Fruit fly (Drosophila melanogaster): Measurements from ENCODE around the gene Cipc.

The Cipc gene

DNA sequence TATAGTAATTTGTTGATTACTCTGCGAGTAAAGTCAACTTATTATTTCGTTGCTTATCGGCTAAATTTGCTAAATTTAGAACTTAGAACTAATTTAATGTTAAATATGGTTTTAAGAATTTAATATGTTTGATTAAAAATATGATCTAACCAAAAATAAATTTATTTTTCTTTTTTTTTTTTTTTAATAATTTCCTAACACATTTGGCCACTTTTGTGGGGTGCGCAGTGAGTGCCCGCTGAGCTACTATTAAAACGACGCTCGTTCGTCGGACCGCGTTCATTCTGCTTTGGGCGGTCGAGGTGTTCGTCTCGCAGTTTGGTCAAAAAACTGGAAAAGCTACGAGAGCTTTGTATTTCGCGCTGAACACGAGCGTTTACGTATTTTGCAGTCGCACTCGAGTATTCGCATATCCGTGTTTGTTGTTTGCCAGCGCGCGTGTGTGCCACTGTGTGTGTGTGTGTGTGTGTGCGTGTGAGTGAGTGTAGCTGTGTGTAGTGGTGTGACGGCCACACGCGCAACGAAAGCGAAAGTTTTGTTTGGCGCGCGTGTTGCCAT is at the start of gene Cipc:
Gene Cipc, plus strand, starts transcription at position 274 of the 558 bp plus-strand sequence.
- peak; percentile 79 for TF ChIP-seq CG17801 (GFP tag; optimal IDR thresholded peaks at IDR 0.05; ENCODE audit: partially characterized antibody)

DNA sequence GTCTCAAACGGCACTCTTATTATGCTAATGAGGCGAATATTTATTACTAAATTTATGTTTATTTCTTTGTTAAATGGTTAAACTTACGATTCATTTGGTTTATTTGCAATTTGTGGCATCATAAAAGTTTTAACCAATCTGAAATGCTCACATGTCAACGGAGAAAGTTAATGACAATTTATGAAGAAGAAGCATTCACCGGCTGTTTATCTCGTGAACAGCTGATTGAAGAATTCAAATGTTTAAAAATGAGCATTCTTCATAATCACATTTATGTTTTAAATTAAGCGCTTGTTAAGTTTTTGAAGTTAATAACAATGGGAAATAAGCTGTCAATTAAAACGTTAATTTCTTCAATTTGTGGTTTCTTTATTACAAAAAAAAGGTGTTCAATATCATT is 48.6 kb upstream of the Cipc start, which contains the start of the genes PIG-P and Tcs6:
Gene PIG-P, minus strand, starts transcription at position 158 of the 400 bp plus-strand sequence.
Gene Tcs6, minus strand, starts transcription at position 158 of the 400 bp plus-strand sequence.
- no peak for TF ChIP-seq CG17801 (GFP tag; optimal IDR thresholded peaks at IDR 0.05; ENCODE audit: partially characterized antibody)

DNA sequence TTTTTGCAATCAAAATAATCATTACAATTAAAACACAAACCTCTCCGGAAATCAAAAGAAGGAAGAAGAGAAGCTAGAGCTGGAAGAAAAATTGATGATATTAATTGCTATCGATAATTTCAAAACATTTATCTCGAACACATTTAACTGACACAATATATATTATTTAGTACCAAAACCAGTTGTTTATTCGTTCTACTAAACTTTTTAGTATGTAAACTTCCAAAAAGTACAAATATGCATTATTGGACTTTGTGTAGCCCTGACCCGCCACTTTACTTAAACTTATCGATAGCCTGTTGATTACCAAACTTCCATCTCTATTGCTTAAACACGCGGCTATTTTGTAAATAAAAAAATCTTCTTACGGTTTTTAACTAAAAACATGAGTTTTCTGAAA is 47.5 kb upstream of the Cipc start, which contains the start of the genes RpL34a and Trmt61:
Gene RpL34a, minus strand, starts transcription at position 73 of the 400 bp plus-strand sequence.
Gene Trmt61, plus strand, starts transcription at position 302 of the 400 bp plus-strand sequence.
- TF ChIP-seq CG17801 (GFP tag; optimal IDR thresholded peaks at IDR 0.05; ENCODE audit: partially characterized antibody) = peak; percentile 93

- TF ChIP-seq CG17801 (GFP tag; optimal IDR thresholded peaks at IDR 0.05; ENCODE audit: partially characterized antibody) = no peak
Measured at dm6 chr3R:26062911-26063310, 43.8 kb upstream of the Cipc start, which contains the start of gene CG14551. CG14551 (minus strand) TSS chr3R:26063011.

dm6 chr3R:26064708-26065107 is 42.0 kb upstream of the Cipc start:
- no peak for TF ChIP-seq CG17801 (GFP tag; optimal IDR thresholded peaks at IDR 0.05; ENCODE audit: partially characterized antibody)

- no peak for TF ChIP-seq CG17801 (GFP tag; optimal IDR thresholded peaks at IDR 0.05; ENCODE audit: partially characterized antibody)
Measured at dm6 chr3R:26068135-26068534, 38.5 kb upstream of the Cipc start.

DNA sequence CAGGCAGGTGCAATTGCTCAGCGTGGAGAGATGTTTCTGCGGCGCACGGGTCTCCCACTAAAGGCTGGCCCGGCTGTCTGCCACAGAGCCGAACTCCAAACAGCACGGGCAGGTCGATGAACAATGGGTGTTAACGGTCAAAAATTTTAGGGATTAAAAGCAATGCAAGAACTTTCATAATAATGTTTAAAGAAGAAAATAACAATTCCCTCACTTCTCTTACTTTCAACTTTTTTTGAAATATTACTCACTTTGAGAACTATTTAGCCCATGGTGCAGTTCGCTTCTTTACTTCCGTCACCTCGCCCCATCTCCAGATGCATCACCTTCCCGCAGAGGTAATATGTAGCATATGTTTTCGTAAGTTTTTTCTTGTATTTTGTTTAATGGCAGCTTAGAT is 34.2 kb upstream of the Cipc start:
- no peak for TF ChIP-seq CG17801 (GFP tag; optimal IDR thresholded peaks at IDR 0.05; ENCODE audit: partially characterized antibody)

DNA sequence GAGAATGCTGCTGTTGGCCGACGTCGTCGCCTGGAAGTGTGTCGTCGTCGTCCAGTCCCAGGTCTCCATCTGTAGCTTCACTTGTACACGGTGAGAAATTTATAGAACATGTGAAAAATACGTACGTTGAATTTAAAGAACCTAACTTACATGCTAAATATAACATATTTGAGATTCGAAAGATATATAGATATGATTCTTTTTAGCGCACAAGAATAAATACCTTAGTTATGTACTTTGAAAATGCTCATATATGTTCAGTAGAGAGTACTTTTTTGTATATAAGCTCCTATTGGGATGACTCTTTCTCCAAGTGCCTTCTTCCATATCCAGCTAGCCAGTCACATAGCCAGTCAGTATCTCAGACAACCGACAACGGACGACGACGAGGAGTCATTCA is 31.4 kb upstream of the Cipc start:
- TF ChIP-seq CG17801 (GFP tag; optimal IDR thresholded peaks at IDR 0.05; ENCODE audit: partially characterized antibody) = no peak

DNA sequence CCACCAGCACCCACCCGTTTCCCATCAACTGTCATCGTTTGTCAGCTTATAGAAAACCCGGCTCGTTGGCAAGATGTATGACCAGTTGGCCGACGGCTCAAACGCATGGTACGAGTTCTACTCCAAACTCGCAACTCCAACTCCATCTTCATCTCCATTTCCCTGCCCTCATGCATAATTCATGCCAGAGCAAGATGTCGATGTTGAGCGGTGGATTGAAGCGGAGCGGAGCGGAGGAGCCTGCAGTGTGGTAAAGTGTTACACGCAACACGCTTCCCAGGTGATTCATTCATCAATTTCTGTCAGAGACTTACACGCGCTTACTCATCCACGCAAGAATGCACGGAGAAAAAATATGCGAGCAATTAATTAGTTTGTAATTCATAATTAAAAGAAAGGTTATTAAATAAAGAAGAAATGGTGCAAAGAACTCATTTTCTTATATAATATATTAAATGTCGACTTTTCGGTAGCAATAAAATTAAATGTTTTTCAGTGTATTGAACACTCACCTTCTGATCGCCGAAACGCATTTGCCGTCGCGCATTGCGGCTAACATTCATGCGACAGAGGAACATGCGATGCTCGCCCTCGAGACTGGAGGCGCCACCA is 25.2 kb upstream of the Cipc start:
- TF ChIP-seq CG17801 (GFP tag; optimal IDR thresholded peaks at IDR 0.05; ENCODE audit: partially characterized antibody) = no peak

- TF ChIP-seq CG17801 (GFP tag; optimal IDR thresholded peaks at IDR 0.05; ENCODE audit: partially characterized antibody) = no peak
Measured at dm6 chr3R:26095551-26095950, 11.1 kb upstream of the Cipc start.

DNA sequence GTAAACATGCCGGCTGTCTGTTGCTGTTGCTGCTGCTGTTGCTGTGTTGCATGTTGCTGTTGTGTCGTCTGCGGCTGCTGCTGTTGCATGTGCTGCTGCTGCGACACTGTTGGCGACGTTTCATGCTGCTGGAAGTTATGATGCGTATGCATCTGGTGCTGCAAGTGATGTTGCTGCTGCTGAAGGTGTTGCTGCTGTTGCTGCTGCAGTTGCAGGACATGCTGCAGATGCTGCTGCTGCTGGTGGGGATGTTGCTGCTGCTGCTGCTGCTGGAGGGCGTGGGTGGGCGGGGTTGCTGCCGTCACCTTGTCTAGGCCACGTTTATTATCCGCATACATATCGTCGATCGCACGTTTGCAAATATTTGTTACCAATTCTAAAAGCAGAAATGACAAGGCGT is 10.5 kb upstream of the Cipc start:
- TF ChIP-seq CG17801 (GFP tag; optimal IDR thresholded peaks at IDR 0.05; ENCODE audit: partially characterized antibody) = no peak

- TF ChIP-seq CG17801 (GFP tag; optimal IDR thresholded peaks at IDR 0.05; ENCODE audit: partially characterized antibody) = no peak
Measured at dm6 chr3R:26098502-26099210, 8.0 kb upstream of the Cipc start, which contains the start of gene dysf. dysf (minus strand) TSS chr3R:26098711.

DNA sequence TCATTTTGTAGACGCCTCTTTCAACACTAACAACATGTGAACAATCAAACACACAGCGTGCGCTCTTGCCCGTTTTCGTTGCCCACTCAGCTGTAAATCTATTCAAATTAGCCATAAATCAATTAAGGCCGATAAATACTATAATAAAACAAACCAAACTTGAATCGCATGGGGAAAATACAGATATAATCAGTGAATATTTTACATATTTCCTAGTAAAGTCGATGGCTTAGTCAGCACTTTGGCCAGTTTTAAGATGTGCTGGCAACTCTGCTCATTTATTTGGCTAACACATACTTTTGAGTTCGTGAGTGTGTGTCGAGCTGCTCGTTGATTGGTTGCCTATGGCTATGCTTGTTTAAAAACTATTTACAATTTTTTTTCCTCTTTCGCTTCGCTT is 7.4 kb upstream of the Cipc start:
- no peak for TF ChIP-seq CG17801 (GFP tag; optimal IDR thresholded peaks at IDR 0.05; ENCODE audit: partially characterized antibody)

DNA sequence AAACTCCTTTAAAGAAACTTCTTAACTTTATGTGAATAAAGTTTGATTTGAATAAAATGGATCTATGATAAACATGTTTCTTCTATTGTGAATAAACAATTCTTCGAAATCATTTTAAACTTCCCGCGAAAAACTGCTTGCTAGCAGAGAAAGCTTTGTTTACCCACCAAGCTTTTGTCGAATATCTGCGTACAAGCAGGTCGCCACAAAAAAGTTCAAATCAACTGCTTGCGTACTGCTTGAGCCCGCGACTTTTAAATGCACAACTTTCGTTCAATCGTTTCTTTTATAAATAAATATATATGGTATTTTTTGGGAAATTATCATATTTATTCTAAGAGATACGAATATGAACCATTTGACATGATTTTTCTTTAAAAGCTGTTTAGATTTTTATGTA is 3.2 kb upstream of the Cipc start:
- TF ChIP-seq CG17801 (GFP tag; optimal IDR thresholded peaks at IDR 0.05; ENCODE audit: partially characterized antibody) = no peak

dm6 chr3R:26104302-26105140 is 2.1 kb upstream of the Cipc start:
- peak; percentile 53 for TF ChIP-seq CG17801 (GFP tag; optimal IDR thresholded peaks at IDR 0.05; ENCODE audit: partially characterized antibody)
